Worm (Caenorhabditis elegans) whole organism, young adult: Measurements from ENCODE around the gene sec-15.

Source experiments
- F22D6.2 ChIP-seq: sonication (generic microtip); optimal IDR thresholded peaks from 2 replicates; lab custom pipeline; 2016; ENCODE audit warnings: mild to moderate bottlenecking, missing genetic modification characterization, missing compliant biosample characterization
- K11D2.4 ChIP-seq: fragments of 200-800 bp; sonication (Bioruptor generic); IDR thresholded peaks from 2 replicates; pipeline ENCODE4 v1.3.6; 2022; ENCODE audit warnings: missing genetic modification reagents, missing genetic modification characterization, missing compliant biosample characterization
- ekl-4 ChIP-seq: fragments of 200-800 bp; sonication (Bioruptor generic); IDR thresholded peaks from 2 replicates; pipeline ENCODE4 v1.3.6; 2022; ENCODE audit warnings: missing genetic modification reagents, missing genetic modification characterization, missing compliant biosample characterization

DNA sequence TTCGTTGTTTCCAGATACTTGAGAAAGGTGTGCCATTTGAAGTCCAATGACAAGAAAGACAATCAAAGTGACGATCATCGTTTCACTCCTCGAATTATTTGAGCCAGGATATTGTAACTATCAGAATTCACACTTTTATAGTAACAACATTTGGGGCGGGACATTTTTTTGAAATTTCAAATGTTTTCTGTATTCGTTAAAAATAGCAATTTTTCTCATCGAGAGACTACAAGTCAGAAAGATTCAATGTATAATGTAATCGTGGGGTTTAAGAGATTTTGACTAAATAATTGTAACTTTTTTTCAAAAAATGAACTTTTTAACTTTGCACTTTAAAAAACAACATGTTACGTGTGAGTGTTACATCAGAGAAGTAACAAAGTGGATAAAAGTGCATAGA is 31.0 kb upstream of the sec-15 start, which contains the start of gene ins-9:
- TF ChIP-seq F22D6.2 (tag; lab: Kevin White, UChicago) (no peak), ekl-4 (no peak), K11D2.4 (no peak)
